Fruit fly (Drosophila melanogaster) whole organism, wandering third instar larva: Measurements from ENCODE around the gene neb.

Experiments
- Abd-B ChIP-seq: fragments of >200 bp; optimal IDR thresholded peaks from 2 replicates; lab custom pipeline; 2017; ENCODE audit warnings: missing biosample characterization, missing genetic modification characterization
- CG32264 ChIP-seq: fragments of 200-800 bp; sonication (Bioruptor generic); optimal IDR thresholded peaks from 2 replicates; lab custom pipeline; 2016; ENCODE audit warnings: missing biosample characterization, missing genetic modification characterization
- CG9705 ChIP-seq: fragments of 200-800 bp; sonication (Bioruptor generic); optimal IDR thresholded peaks from 2 replicates; lab custom pipeline; 2018; ENCODE audit warnings: missing biosample characterization, mild to moderate bottlenecking, missing genetic modification characterization
- CrebA ChIP-seq: fragments of 200-800 bp; sonication (Bioruptor generic); optimal IDR thresholded peaks from 2 replicates; lab custom pipeline; 2016; ENCODE audit warnings: missing biosample characterization, mild to moderate bottlenecking, missing genetic modification characterization, borderline replicate concordance
- Dfd ChIP-seq: fragments of >200 bp; optimal IDR thresholded peaks from 2 replicates; lab custom pipeline; 2017; ENCODE audit warnings: missing biosample characterization, missing genetic modification characterization
- Dif ChIP-seq: fragments of 200-275, 200-300 bp; sonication (Bioruptor generic); optimal IDR thresholded peaks from 2 replicates; lab custom pipeline; 2018; ENCODE audit warnings: missing biosample characterization, missing genetic modification characterization; ENCODE audit not compliant: partially characterized antibody
- GATAd ChIP-seq: sonication (Bioruptor generic); optimal IDR thresholded peaks from 2 replicates; lab custom pipeline; 2016; ENCODE audit warnings: missing biosample characterization, missing genetic modification characterization
- HLH106 ChIP-seq: fragments of 200-800 bp; optimal IDR thresholded peaks from 3 replicates; lab custom pipeline; 2019; ENCODE audit warnings: missing biosample characterization, mild to moderate bottlenecking, missing genetic modification characterization, moderate library complexity
- Hnf4 ChIP-seq: fragments of 200-800 bp; sonication (Bioruptor generic); optimal IDR thresholded peaks from 2 replicates; lab custom pipeline; 2016; ENCODE audit warnings: missing biosample characterization, mild to moderate bottlenecking, missing genetic modification characterization
- Hr78 ChIP-seq: fragments of >200 bp; optimal IDR thresholded peaks from 2 replicates; lab custom pipeline; 2017; ENCODE audit warnings: missing biosample characterization, missing genetic modification characterization
- Hr83 ChIP-seq: fragments of 200-300 bp; sonication (Bioruptor generic); optimal IDR thresholded peaks from 2 replicates; lab custom pipeline; 2016; ENCODE audit warnings: missing biosample characterization, mild to moderate bottlenecking, missing genetic modification characterization, moderate library complexity; ENCODE audit not compliant: poor library complexity, severe bottlenecking
- Jra ChIP-seq: sonication (Bioruptor generic); optimal IDR thresholded peaks from 2 replicates; lab custom pipeline; 2016; ENCODE audit warnings: missing biosample characterization, missing genetic modification characterization
- Mio ChIP-seq: sonication (Bioruptor generic); optimal IDR thresholded peaks from 2 replicates; lab custom pipeline; 2016; ENCODE audit warnings: missing biosample characterization, missing genetic modification characterization
- Myc ChIP-seq: fragments of >200 bp; optimal IDR thresholded peaks from 2 replicates; lab custom pipeline; 2017
- N ChIP-seq: fragments of >200 bp; optimal IDR thresholded peaks from 2 replicates; lab custom pipeline; 2018; ENCODE audit warnings: missing biosample characterization, missing external identifiers, missing genetic modification characterization
- OdsH ChIP-seq: fragments of 200-800 bp; sonication (Bioruptor generic); optimal IDR thresholded peaks from 2 replicates; lab custom pipeline; 2016; ENCODE audit warnings: missing biosample characterization, mild to moderate bottlenecking, missing genetic modification characterization
- Rel ChIP-seq, 2 experiments: fragments of 200-800 bp; sonication (Bioruptor generic) in 1 of 2; optimal IDR thresholded peaks; 2 replicates in 1 of 2; 3 replicates in 1 of 2; lab custom pipeline; 2016 to 2019; ENCODE audit warnings: mild to moderate bottlenecking in 2 of 2, missing biosample characterization in 2 of 2, missing genetic modification characterization in 2 of 2, moderate library complexity in 1 of 2
- Sp1 ChIP-seq: fragments of 200-800 bp; sonication (Bioruptor generic); optimal IDR thresholded peaks from 3 replicates; lab custom pipeline; 2019; ENCODE audit warnings: missing biosample characterization, mild to moderate bottlenecking, missing genetic modification characterization, moderate library complexity
- Vsx2 ChIP-seq: fragments of 200-300, 225-300 bp; sonication (Bioruptor generic); optimal IDR thresholded peaks from 2 replicates; lab custom pipeline; 2018; ENCODE audit warnings: missing biosample characterization, missing genetic modification characterization; ENCODE audit not compliant: partially characterized antibody
- dsf ChIP-seq: sonication (Bioruptor generic); optimal IDR thresholded peaks from 2 replicates; lab custom pipeline; 2016; ENCODE audit warnings: missing biosample characterization, missing genetic modification characterization, borderline replicate concordance
- ey ChIP-seq: fragments of 200-800 bp; sonication (Bioruptor generic); optimal IDR thresholded peaks from 2 replicates; lab custom pipeline; 2016; ENCODE audit warnings: missing biosample characterization, missing genetic modification characterization
- foxo ChIP-seq, 2 experiments: fragments of 200-800 bp; sonication (Bioruptor generic); optimal IDR thresholded peaks; 2 replicates in 1 of 2; 3 replicates in 1 of 2; lab custom pipeline; 2016 to 2017; ENCODE audit warnings: missing biosample characterization in 2 of 2, missing genetic modification characterization in 2 of 2
- fru ChIP-seq: fragments of 200-800 bp; sonication (Bioruptor generic); optimal IDR thresholded peaks from 3 replicates; lab custom pipeline; 2016; ENCODE audit warnings: missing biosample characterization, mild to moderate bottlenecking, missing genetic modification characterization
- h ChIP-seq: fragments of 200-800 bp; sonication (Bioruptor generic); optimal IDR thresholded peaks from 3 replicates; lab custom pipeline; 2016; ENCODE audit warnings: missing biosample characterization, mild to moderate bottlenecking, missing genetic modification characterization
- jim ChIP-seq: fragments of 175-275, 200-325 bp; sonication (Bioruptor generic); optimal IDR thresholded peaks from 2 replicates; lab custom pipeline; 2016; ENCODE audit warnings: missing biosample characterization, mild to moderate bottlenecking, missing genetic modification characterization
- pan ChIP-seq: fragments of >200 bp; optimal IDR thresholded peaks from 2 replicates; lab custom pipeline; 2017
- rgr ChIP-seq: fragments of 200-800 bp; sonication (Bioruptor generic); optimal IDR thresholded peaks from 3 replicates; lab custom pipeline; 2016; ENCODE audit warnings: missing biosample characterization, mild to moderate bottlenecking, missing genetic modification characterization
- sv ChIP-seq: fragments of 200-800 bp; sonication (Bioruptor generic); optimal IDR thresholded peaks from 3 replicates; lab custom pipeline; 2016; ENCODE audit warnings: missing biosample characterization, missing genetic modification characterization
- usp ChIP-seq: fragments of >200 bp; optimal IDR thresholded peaks from 2 replicates; lab custom pipeline; 2017; ENCODE audit warnings: missing biosample characterization, missing genetic modification characterization
- woc ChIP-seq: sonication (Bioruptor generic); optimal IDR thresholded peaks from 2 replicates; lab custom pipeline; 2016; ENCODE audit warnings: missing biosample characterization, mild to moderate bottlenecking, missing genetic modification characterization

Gene neb

DNA sequence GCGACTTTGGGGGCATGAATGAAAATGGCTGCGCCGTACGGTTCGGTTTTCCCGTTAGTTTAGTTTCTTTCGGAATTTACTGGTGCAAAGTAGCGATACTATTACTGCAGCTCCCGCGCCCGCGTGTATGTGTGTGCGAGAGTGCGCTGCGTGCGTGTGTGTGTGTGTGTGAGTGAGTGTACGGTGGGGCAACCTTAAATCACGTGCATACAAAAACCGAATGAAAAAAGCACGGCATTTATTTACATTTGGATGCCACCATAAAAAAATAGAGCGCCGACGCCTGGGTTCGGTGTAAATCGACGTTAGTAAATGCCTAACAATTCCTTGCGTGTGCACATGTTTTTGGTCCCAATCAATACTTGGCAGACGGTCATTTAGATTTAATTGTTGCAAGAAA is 22.2 kb downstream of the neb start:
- no peak for TF ChIP-seq Jra (GFP tag; lab: Kevin White, UChicago)
- no peak for TF ChIP-seq rgr (GFP tag; lab: Kevin White, UChicago)
- TF ChIP-seq Dfd (GFP tag; lab: Kevin White, UChicago), result peak; percentile 3
- no peak for TF ChIP-seq Myc (lab: Kevin White, UChicago)
- TF ChIP-seq, all 38 proteins: peak for 1

DNA sequence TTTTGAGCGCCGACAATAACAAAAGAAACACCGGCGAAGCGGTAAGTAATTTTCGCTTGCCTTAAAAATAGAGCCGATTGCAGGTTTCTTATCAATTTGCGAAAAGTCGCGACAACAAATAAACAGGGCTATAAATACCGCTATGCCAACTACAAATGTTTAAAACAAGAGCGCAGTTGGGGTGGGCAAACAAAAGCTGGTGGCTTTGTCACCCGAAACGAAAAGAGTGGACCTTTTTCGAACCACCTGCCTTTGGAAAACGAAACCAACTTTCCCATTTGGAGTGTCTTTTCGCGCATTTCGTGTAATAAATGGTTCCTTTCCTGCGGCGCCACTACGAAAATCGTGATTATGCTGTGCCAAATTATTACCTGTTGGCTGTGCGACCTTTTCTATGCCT is 22.6 kb downstream of the neb start:
- TF ChIP-seq CG9705 (GFP tag; lab: Kevin White, UChicago) (no peak), Sp1 (GFP tag; lab: Kevin White, UChicago) (no peak), Abd-B (GFP tag; lab: Kevin White, UChicago) (no peak), Myc (lab: Kevin White, UChicago) (no peak), sv (GFP tag; lab: Kevin White, UChicago) (no peak), Dif (GFP tag; lab: Kevin White, UChicago) (peak; percentile 68), Hr78 (no peak)

- no peak for TF ChIP-seq fru (GFP tag; lab: Kevin White, UChicago)
- no peak for TF ChIP-seq dsf
- TF ChIP-seq Abd-B (GFP tag; lab: Kevin White, UChicago), result no peak
- no peak for TF ChIP-seq rgr (GFP tag; lab: Kevin White, UChicago)
- TF ChIP-seq OdsH (GFP tag; lab: Kevin White, UChicago), result no peak
- no peak for TF ChIP-seq Vsx2 (GFP tag; lab: Kevin White, UChicago)
- TF ChIP-seq N (GFP tag; lab: Kevin White, UChicago), result no peak
- TF ChIP-seq Mio, result no peak
- TF ChIP-seq Hr78, result no peak
- TF ChIP-seq ey, result no peak
- no peak for TF ChIP-seq Sp1 (GFP tag; lab: Kevin White, UChicago)
- no peak for TF ChIP-seq Myc (lab: Kevin White, UChicago)
- TF ChIP-seq CrebA (GFP tag; lab: Kevin White, UChicago), result no peak
- TF ChIP-seq pan (lab: Kevin White, UChicago), result no peak
- no peak for TF ChIP-seq Dfd (GFP tag; lab: Kevin White, UChicago)
These were observed 28.5 kb downstream of the neb start, which contains the start of gene CG13970 for dm6 chr2L:20104050-20104449. Gene CG13970 (minus strand): TSS chr2L:20104150.

- TF ChIP-seq Hnf4 (GFP tag; lab: Kevin White, UChicago) (peak; percentile 7), CrebA (GFP tag; lab: Kevin White, UChicago) (no peak)
These were observed 29.0 kb downstream of the neb start for dm6 chr2L:20104526-20104925.

- TF ChIP-seq usp (GFP tag; lab: Kevin White, UChicago), result no peak
- no peak for TF ChIP-seq Hr83 (GFP tag; lab: Kevin White, UChicago)
- TF ChIP-seq Myc (lab: Kevin White, UChicago), result peak; percentile 50
- peak; percentile 19 for TF ChIP-seq HLH106 (tag; lab: Kevin White, UChicago)
- TF ChIP-seq foxo (GFP tag; optimal IDR thresholded peaks at IDR 0.05; lab: Kevin White, UChicago), result peak in 1 of 2 experiments; percentile 26
These were observed 31.0 kb downstream of the neb start for dm6 chr2L:20106595-20106994.

- TF ChIP-seq jim (GFP tag; lab: Kevin White, UChicago) (no peak), CG9705 (GFP tag; lab: Kevin White, UChicago) (no peak), Vsx2 (GFP tag; lab: Kevin White, UChicago) (no peak), Rel (GFP tag; optimal IDR thresholded peaks at IDR 0.05; lab: Kevin White, UChicago) (no peak), Rel (tag; optimal IDR thresholded peaks at IDR 0.05; lab: Kevin White, UChicago) (no peak)
These were observed 40.3 kb downstream of the neb start for dm6 chr2L:20115865-20116264.

DNA sequence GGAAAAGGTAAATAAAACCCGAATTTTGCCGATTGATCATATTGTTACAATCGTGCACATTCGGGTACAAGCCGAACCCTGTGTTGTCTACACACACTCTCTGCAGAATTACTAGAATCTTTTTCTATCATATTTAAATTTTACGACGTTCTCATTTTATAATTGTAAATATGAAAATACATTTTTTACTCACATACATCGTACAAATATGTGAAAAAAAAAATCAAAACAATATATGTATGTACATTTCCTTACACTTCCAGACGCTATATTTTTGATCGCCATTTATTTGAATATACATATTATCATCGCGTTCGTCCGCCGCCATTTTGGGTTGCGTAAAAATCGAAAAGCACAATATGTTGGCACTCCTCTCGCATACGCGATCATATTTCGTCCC is 42.2 kb downstream of the neb start:
- TF ChIP-seq GATAd (GFP tag; lab: Kevin White, UChicago), result no peak
- no peak for TF ChIP-seq HLH106 (tag; lab: Kevin White, UChicago)
- TF ChIP-seq jim (GFP tag; lab: Kevin White, UChicago), result no peak
- TF ChIP-seq Mio, result no peak
- TF ChIP-seq N (GFP tag; lab: Kevin White, UChicago), result no peak
- no peak for TF ChIP-seq woc (GFP tag; lab: Kevin White, UChicago)
- TF ChIP-seq Hnf4 (GFP tag; lab: Kevin White, UChicago), result no peak
- TF ChIP-seq h, result no peak
- no peak for TF ChIP-seq CG32264 (GFP tag; lab: Kevin White, UChicago)
